Fruit fly (Drosophila melanogaster) whole organism: ENCODE results near the gene aux.
"Not testable (repeated sequence)": the region's sequence is repeated elsewhere in the genome, so short reads cannot be mapped to it uniquely, and the experiment has no call there.

Experiments used
- CG8478 ChIP-seq: fragments of >200 bp; optimal IDR thresholded peaks from 2 replicates; lab custom pipeline; 2018; ENCODE audit warnings: inconsistent platforms
- Dll ChIP-seq: fragments of >200 bp; optimal IDR thresholded peaks from 2 replicates; lab custom pipeline; 2017
- EcR ChIP-seq, 2 experiments: fragments of >200 bp; optimal IDR thresholded peaks; 2 replicates each; lab custom pipeline; 2017; ENCODE audit warnings: missing biosample characterization in 2 of 2, missing genetic modification characterization in 2 of 2, missing genetic modification reagents in 2 of 2
- pan ChIP-seq: fragments of >200 bp; optimal IDR thresholded peaks from 2 replicates; lab custom pipeline; 2017
- psq ChIP-seq: fragments of >200 bp; optimal IDR thresholded peaks from 2 replicates; lab custom pipeline; 2017
- usp ChIP-seq: fragments of >200 bp; optimal IDR thresholded peaks from 2 replicates; lab custom pipeline; 2017; ENCODE audit warnings: missing biosample characterization, missing genetic modification characterization, mixed read lengths

aux gene

DNA sequence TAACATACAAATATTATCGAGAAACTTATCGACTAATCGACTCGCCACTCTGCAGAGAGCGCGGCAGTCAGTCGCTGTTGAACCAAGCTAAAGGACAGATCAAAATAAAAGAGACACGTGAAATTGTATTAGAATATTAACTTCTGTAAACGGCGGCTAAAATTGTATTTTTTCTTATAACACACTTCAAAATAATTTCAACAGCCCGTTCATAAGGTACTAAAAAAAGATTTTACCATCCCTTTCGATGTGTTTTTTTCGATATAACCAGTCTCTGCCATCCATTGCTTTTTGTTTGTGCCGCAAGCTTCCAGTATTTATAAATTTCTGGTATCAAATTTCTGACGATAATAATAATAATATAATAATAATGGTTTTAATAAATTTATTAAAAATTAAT, at the start of gene aux:
TSS of gene aux (plus strand) at position 301 of the 400 bp plus-strand sequence.
- TF ChIP-seq CG8478 (lab: Kevin White, UChicago); Dll (lab: Kevin White, UChicago); EcR (GFP tag; optimal IDR thresholded peaks at IDR 0.05; lab: Kevin White, UChicago): not testable (repeated sequence)

dm6 chr3R:4162135-4162534, 49.4 kb upstream of the aux start, which contains the start of gene CG40198:
TSS of gene CG40198 (minus strand) at chr3R:4162235.
- TF ChIP-seq Dll (lab: Kevin White, UChicago) (no peak), EcR (GFP tag; optimal IDR thresholded peaks at IDR 0.05; lab: Kevin White, UChicago) (no peak), usp (no peak), CG8478 (lab: Kevin White, UChicago) (no peak), pan (lab: Kevin White, UChicago) (no peak), psq (lab: Kevin White, UChicago) (no peak)

dm6 chr3R:4174470-4174869, 37.1 kb upstream of the aux start, which contains the start of gene CG12581:
TSS of gene CG12581 (plus strand) at chr3R:4174632.
- TF ChIP-seq Dll (lab: Kevin White, UChicago) (no peak), usp (no peak), pan (lab: Kevin White, UChicago) (no peak), psq (lab: Kevin White, UChicago) (no peak), EcR (GFP tag; optimal IDR thresholded peaks at IDR 0.05; lab: Kevin White, UChicago) (no peak), CG8478 (lab: Kevin White, UChicago) (no peak)

DNA sequence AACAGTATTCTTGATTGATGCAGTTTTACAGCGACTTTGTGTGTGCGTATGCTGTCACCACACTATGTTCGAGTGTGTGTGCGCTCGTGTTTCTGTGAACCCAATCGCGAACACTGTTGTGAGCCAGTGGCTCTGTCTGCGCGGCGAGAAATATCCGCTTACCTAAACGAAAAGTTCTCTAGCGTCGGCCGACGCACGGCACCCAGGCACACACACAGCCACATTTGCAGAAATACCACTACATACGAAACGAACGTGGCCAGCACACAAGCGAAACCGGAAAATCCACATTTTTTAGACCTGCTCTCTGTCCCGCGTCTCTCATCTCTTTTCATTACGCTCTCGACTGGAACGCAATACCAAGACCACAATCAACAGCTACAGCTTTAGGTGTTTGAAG, 36.6 kb upstream of the aux start:
- TF ChIP-seq usp (no peak), Dll (lab: Kevin White, UChicago) (no peak), CG8478 (lab: Kevin White, UChicago) (no peak), psq (lab: Kevin White, UChicago) (no peak), EcR (GFP tag; optimal IDR thresholded peaks at IDR 0.05; lab: Kevin White, UChicago) (no peak), pan (lab: Kevin White, UChicago) (no peak)

- TF ChIP-seq Dll (lab: Kevin White, UChicago) (no peak), usp (no peak), CG8478 (lab: Kevin White, UChicago) (no peak), pan (lab: Kevin White, UChicago) (no peak), psq (lab: Kevin White, UChicago) (no peak), EcR (GFP tag; optimal IDR thresholded peaks at IDR 0.05; lab: Kevin White, UChicago) (no peak)
Measured at dm6 chr3R:4176728-4177127, 34.9 kb upstream of the aux start.

DNA sequence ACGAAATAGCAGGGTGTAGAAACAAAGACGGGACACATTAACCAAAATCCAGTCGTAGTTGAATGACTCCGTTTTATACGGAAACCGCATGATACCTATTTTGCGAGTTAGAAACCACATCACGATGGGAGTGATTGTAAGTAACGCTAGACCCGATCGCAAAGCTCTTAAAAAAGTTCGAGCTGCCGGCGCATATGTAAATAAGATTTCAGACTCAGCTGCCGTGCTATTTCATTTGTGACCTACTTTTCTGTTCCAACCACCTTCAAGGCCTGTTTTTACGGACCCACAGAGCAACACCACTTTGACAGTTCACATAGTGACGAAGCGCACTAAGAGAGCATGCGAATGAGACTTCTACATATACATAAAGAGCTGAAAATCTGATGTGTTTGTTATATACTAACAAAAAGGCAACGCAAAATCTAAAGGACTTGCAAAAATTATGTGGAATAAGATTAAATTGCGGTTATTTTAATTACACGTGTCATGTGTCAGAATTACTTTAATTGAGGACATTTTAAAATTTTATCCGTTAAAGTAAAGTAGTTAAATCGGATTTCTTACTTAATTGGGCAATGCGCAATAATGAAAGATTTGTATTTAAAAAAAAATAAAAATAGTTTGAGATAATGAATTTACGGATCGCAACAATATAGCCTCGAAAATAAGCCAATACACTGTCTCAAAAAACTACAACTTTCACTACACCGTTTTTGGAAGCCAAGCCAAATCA, 32.7 kb upstream of the aux start:
- TF ChIP-seq psq (lab: Kevin White, UChicago) (no peak), EcR (GFP tag; optimal IDR thresholded peaks at IDR 0.05; lab: Kevin White, UChicago) (no peak)

dm6 chr3R:4180543-4181214, 30.9 kb upstream of the aux start:
- TF ChIP-seq usp: no peak
- no peak for TF ChIP-seq CG8478 (lab: Kevin White, UChicago)
- no peak for TF ChIP-seq psq (lab: Kevin White, UChicago)
- no peak for TF ChIP-seq pan (lab: Kevin White, UChicago)
- TF ChIP-seq Dll (lab: Kevin White, UChicago): no peak
- TF ChIP-seq EcR (GFP tag; optimal IDR thresholded peaks at IDR 0.05; lab: Kevin White, UChicago): no peak

DNA sequence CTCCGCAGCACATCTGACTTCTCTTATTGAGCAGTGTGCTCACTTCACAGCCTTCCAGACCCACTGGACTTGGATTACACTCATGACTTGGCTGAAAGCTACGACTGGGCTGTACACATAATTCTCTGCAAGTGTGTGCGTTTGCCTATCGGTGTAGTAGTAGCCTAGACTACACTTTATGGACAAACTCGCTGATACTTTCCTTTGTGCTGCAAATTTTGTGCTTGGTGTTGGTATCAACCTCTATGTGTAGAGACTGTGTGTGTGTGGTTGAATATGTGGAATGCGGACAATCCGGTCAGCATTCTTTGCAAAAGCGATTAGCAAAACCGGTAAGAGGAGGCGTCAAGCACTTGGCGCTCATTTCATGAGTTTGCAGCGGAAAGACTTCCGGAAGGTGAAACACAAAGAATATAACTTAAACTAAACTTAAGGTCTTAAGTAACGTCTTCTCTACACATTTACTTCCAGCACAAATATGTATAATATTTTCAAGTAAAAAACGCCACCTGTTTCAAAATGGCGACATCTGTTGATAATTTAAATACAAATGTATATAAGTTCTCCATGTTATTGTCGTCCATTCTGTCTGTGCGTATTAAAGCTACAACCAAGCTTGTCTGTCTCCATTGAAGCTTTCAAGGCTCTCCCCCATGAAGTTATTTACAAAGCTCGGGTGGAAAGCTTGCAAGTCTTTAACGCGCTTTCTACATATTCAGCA, 24.6 kb upstream of the aux start:
- TF ChIP-seq psq (lab: Kevin White, UChicago): no peak
- no peak for TF ChIP-seq usp
- TF ChIP-seq Dll (lab: Kevin White, UChicago): no peak
- no peak for TF ChIP-seq pan (lab: Kevin White, UChicago)
- TF ChIP-seq CG8478 (lab: Kevin White, UChicago): no peak
- TF ChIP-seq EcR (GFP tag; optimal IDR thresholded peaks at IDR 0.05; lab: Kevin White, UChicago): no peak

DNA sequence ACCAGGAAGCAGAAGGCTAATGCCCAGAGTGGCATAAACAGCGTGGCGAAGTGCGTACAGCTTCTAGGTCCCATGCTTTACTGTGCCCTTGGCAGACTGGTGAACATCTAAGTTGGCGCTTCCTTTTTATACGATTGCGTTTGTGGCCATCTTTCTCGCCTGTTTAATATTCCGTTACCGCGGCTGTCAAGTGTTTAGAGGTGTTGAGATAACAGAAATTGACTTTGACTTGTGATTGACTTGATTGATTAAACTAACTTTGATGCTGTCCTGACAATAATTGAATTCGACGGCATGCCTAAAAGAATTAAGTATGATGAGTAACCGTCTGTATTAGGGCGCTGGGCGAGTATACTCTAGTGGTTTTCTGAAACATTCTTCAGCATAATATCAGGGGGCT, 21.4 kb upstream of the aux start, which contains the start of gene Dsk:
TSS of gene Dsk (minus strand) at position 101 of the 400 bp plus-strand sequence.
- TF ChIP-seq pan (lab: Kevin White, UChicago) (no peak), CG8478 (lab: Kevin White, UChicago) (no peak), EcR (GFP tag; optimal IDR thresholded peaks at IDR 0.05; lab: Kevin White, UChicago) (no peak), usp (no peak), psq (lab: Kevin White, UChicago) (no peak), Dll (lab: Kevin White, UChicago) (no peak)

- TF ChIP-seq pan (lab: Kevin White, UChicago) (no peak), CG8478 (lab: Kevin White, UChicago) (no peak), EcR (GFP tag; optimal IDR thresholded peaks at IDR 0.05; lab: Kevin White, UChicago) (no peak), Dll (lab: Kevin White, UChicago) (no peak), usp (no peak), psq (lab: Kevin White, UChicago) (no peak)
Measured at dm6 chr3R:4197055-4197454, 14.5 kb upstream of the aux start, which contains the start of gene beta-Man. TSS of gene beta-Man (plus strand) at chr3R:4197206.

DNA sequence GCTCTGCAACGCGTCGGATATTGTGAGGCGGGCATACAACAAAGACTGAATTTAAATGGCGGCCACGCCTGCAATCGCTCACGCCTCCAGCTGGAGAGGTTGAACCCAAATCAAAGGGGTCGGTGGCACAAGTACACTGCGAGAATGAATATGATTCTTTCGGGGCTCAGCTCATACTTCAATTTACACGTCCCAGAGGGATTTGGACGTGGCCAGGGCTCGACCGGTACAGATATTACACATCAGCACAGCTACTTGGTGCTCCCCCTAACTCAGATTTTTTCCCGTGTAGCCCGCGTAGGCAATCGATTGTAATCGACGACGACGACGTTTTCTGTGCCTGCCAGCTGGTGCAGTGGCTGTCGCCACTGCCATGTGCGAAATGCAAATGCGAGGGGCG, 2.5 kb downstream of the aux start:
- TF ChIP-seq EcR (GFP tag; optimal IDR thresholded peaks at IDR 0.05; lab: Kevin White, UChicago): peak in 1 of 2 experiments; percentile 70
- TF ChIP-seq usp: no peak
